Worm (Caenorhabditis elegans) whole organism, mixed stage, embryonic: Measurements from ENCODE around the gene Y59H11AR.10.

ENCODE experiments used
- unc-39 ChIP-seq: fragments of 150-350 bp; optimal IDR thresholded peaks from 2 replicates; lab custom pipeline; 2014; ENCODE audit warnings: missing biosample characterization, missing genetic modification characterization
- ztf-11 ChIP-seq: fragments of 150-350 bp; optimal IDR thresholded peaks from 2 replicates; lab custom pipeline; 2014; ENCODE audit warnings: missing biosample characterization, missing genetic modification characterization

- TF ChIP-seq unc-39 (no peak), ztf-11 (tag; lab: Kevin White, UChicago) (no peak)
Measured at ce11 chrIV:8617047-8617446, 14.1 kb downstream of the Y59H11AR.10 start, which contains the start of the genes F42A9.7 and F42A9.3.
